Worm (Caenorhabditis elegans): ENCODE results near the gene R10E8.1.

The R10E8.1 gene

ce11 chrV:18252239-18252638 is at the start of gene R10E8.1:
Gene R10E8.1 (minus strand): TSS chrV:18252416.
- no peak for TF ChIP-seq him-1 (tag; optimal IDR thresholded peaks at IDR 0.05)

ce11 chrV:18299313-18299712 is 47.1 kb upstream of the R10E8.1 start:
- TF ChIP-seq W03F9.2 (tag; optimal IDR thresholded peaks at IDR 0.05), result no peak
- TF ChIP-seq dao-5 (tag; optimal IDR thresholded peaks at IDR 0.05), result no peak

ce11 chrV:18298506-18298905 is 46.3 kb upstream of the R10E8.1 start, which contains the start of gene Y51A2A.5:
Gene Y51A2A.5 (plus strand): TSS chrV:18298806.
- no peak for TF ChIP-seq him-1 (tag; optimal IDR thresholded peaks at IDR 0.05)
- no peak for TF ChIP-seq dao-5 (tag; optimal IDR thresholded peaks at IDR 0.05)
- no peak for TF ChIP-seq W03F9.2 (tag; optimal IDR thresholded peaks at IDR 0.05)

ce11 chrV:18292295-18292694 is 40.1 kb upstream of the R10E8.1 start, which contains the start of gene Y51A2A.12:
Gene Y51A2A.12 (plus strand): TSS chrV:18292595.
- TF ChIP-seq W03F9.2 (tag; optimal IDR thresholded peaks at IDR 0.05) (no peak), dao-5 (tag; optimal IDR thresholded peaks at IDR 0.05) (no peak), him-1 (tag; optimal IDR thresholded peaks at IDR 0.05) (no peak)

- TF ChIP-seq W03F9.2 (tag; optimal IDR thresholded peaks at IDR 0.05), result no peak
Observed at ce11 chrV:18290642-18291041, 38.4 kb upstream of the R10E8.1 start, which contains the start of gene Y51A2A.4. Gene Y51A2A.4 (plus strand): TSS chrV:18290942.

- TF ChIP-seq him-1 (tag; optimal IDR thresholded peaks at IDR 0.05) (no peak), dao-5 (tag; optimal IDR thresholded peaks at IDR 0.05) (no peak), W03F9.2 (tag; optimal IDR thresholded peaks at IDR 0.05) (no peak)
Observed at ce11 chrV:18282597-18282996, 30.4 kb upstream of the R10E8.1 start, which contains the start of gene clec-247. Gene clec-247 (plus strand): TSS chrV:18282897.

ce11 chrV:18280778-18281177 is 28.6 kb upstream of the R10E8.1 start, which contains the start of gene Y51A2A.16:
Gene Y51A2A.16 (minus strand): TSS chrV:18280878.
- TF ChIP-seq W03F9.2 (tag; optimal IDR thresholded peaks at IDR 0.05), result no peak
- TF ChIP-seq dao-5 (tag; optimal IDR thresholded peaks at IDR 0.05), result no peak

ce11 chrV:18270403-18270802 is 18.2 kb upstream of the R10E8.1 start, which contains the start of gene Y37H2C.4:
Gene Y37H2C.4 (plus strand): TSS chrV:18270703.
- TF ChIP-seq W03F9.2 (tag; optimal IDR thresholded peaks at IDR 0.05) (no peak), dao-5 (tag; optimal IDR thresholded peaks at IDR 0.05) (no peak), him-1 (tag; optimal IDR thresholded peaks at IDR 0.05) (no peak)

ce11 chrV:18269885-18270284 is 17.7 kb upstream of the R10E8.1 start, which contains the start of gene skr-6:
Gene skr-6 (minus strand): TSS chrV:18269985.
- TF ChIP-seq dao-5 (tag; optimal IDR thresholded peaks at IDR 0.05) (no peak), him-1 (tag; optimal IDR thresholded peaks at IDR 0.05) (no peak), W03F9.2 (tag; optimal IDR thresholded peaks at IDR 0.05) (no peak)

ce11 chrV:18268744-18269143 is 16.5 kb upstream of the R10E8.1 start, which contains the start of gene fbxa-213:
Gene fbxa-213 (minus strand): TSS chrV:18268844.
- TF ChIP-seq W03F9.2 (tag; optimal IDR thresholded peaks at IDR 0.05), result no peak
- TF ChIP-seq dao-5 (tag; optimal IDR thresholded peaks at IDR 0.05), result no peak
- TF ChIP-seq him-1 (tag; optimal IDR thresholded peaks at IDR 0.05), result no peak

- TF ChIP-seq W03F9.2 (tag; optimal IDR thresholded peaks at IDR 0.05) (no peak), him-1 (tag; optimal IDR thresholded peaks at IDR 0.05) (no peak), dao-5 (tag; optimal IDR thresholded peaks at IDR 0.05) (no peak)
Observed at ce11 chrV:18266238-18266637, 14.0 kb upstream of the R10E8.1 start, which contains the start of gene R10E8.6. Gene R10E8.6 (minus strand): TSS chrV:18266391.

ce11 chrV:18265514-18265913 is 13.3 kb upstream of the R10E8.1 start:
- TF ChIP-seq him-1 (tag; optimal IDR thresholded peaks at IDR 0.05) (no peak), W03F9.2 (tag; optimal IDR thresholded peaks at IDR 0.05) (no peak), dao-5 (tag; optimal IDR thresholded peaks at IDR 0.05) (no peak)

- no peak for TF ChIP-seq dao-5 (tag; optimal IDR thresholded peaks at IDR 0.05)
Observed at ce11 chrV:18254483-18254882, 2.3 kb upstream of the R10E8.1 start, which contains the start of gene R10E8.5. Gene R10E8.5 (plus strand): TSS chrV:18254783.

- no peak for TF ChIP-seq dao-5 (tag; optimal IDR thresholded peaks at IDR 0.05)
- no peak for TF ChIP-seq W03F9.2 (tag; optimal IDR thresholded peaks at IDR 0.05)
- TF ChIP-seq him-1 (tag; optimal IDR thresholded peaks at IDR 0.05), result no peak
Observed at ce11 chrV:18253494-18253893, 1.3 kb upstream of the R10E8.1 start, which contains the start of gene R10E8.2. Gene R10E8.2 (plus strand): TSS chrV:18253794.

ce11 chrV:18246077-18246476 is 6.1 kb downstream of the R10E8.1 start:
- no peak for TF ChIP-seq W03F9.2 (tag; optimal IDR thresholded peaks at IDR 0.05)

All from whole organism, L4/young adult.